Fruit fly (Drosophila melanogaster) whole organism, embryonic: ENCODE data around the gene CG14424.

Experiments used
- B-H2 ChIP-seq: fragments of 200-800 bp; sonication (Bioruptor generic); optimal IDR thresholded peaks from 2 replicates; lab custom pipeline; 2018; ENCODE audit warnings: missing biosample characterization, mild to moderate bottlenecking, missing genetic modification characterization
- BEAF-32 ChIP-seq: fragments of 200-800 bp; sonication (Bioruptor generic); optimal IDR thresholded peaks from 3 replicates; lab custom pipeline; 2017; ENCODE audit warnings: missing biosample characterization, missing genetic modification characterization, mild to moderate bottlenecking, moderate library complexity, missing genetic modification reagents
- CG10147 ChIP-seq: fragments of 200-800 bp; sonication (Bioruptor generic); optimal IDR thresholded peaks from 2 replicates; lab custom pipeline; 2019; ENCODE audit warnings: missing biosample characterization, mild to moderate bottlenecking, missing genetic modification characterization, moderate library complexity
- CG10267 ChIP-seq: fragments of 200-800 bp; sonication (Bioruptor generic); optimal IDR thresholded peaks from 2 replicates; lab custom pipeline; 2018; ENCODE audit warnings: missing biosample characterization, mild to moderate bottlenecking, missing genetic modification characterization, moderate library complexity
- CG10462 ChIP-seq: fragments of 200-800 bp; sonication (Bioruptor generic); optimal IDR thresholded peaks from 2 replicates; lab custom pipeline; 2016; ENCODE audit warnings: missing biosample characterization, missing genetic modification characterization
- CG11456 ChIP-seq: fragments of 200-800 bp; sonication (Bioruptor generic); IDR thresholded peaks from 3 replicates; pipeline ENCODE4 v1.3.6; 2022; ENCODE audit warnings: missing biosample characterization, missing genetic modification characterization
- CG12219 ChIP-seq: fragments of 200-800 bp; sonication (Bioruptor generic); optimal IDR thresholded peaks from 3 replicates; lab custom pipeline; 2018; ENCODE audit warnings: missing biosample characterization, mild to moderate bottlenecking, missing genetic modification characterization
- CG14441 ChIP-seq: fragments of 200-800 bp; sonication (Bioruptor generic); IDR thresholded peaks from 2 replicates; pipeline ENCODE4 v1.3.6; 2022; ENCODE audit warnings: missing biosample characterization, missing genetic modification characterization
- CG14860 ChIP-seq: fragments of 200-800 bp; sonication (Bioruptor generic); IDR thresholded peaks from 3 replicates; pipeline ENCODE4 v1.3.6; 2022; ENCODE audit warnings: missing biosample characterization, missing genetic modification characterization; ENCODE audit not compliant: partially characterized antibody
- CG15269 ChIP-seq: fragments of 200-800 bp; sonication (Bioruptor generic); optimal IDR thresholded peaks from 2 replicates; lab custom pipeline; 2018; ENCODE audit warnings: missing biosample characterization, mild to moderate bottlenecking, missing genetic modification characterization, moderate library complexity
- CG15696 ChIP-seq: fragments of 200-800 bp; sonication (Bioruptor generic); optimal IDR thresholded peaks from 2 replicates; lab custom pipeline; 2019; ENCODE audit warnings: missing biosample characterization, mild to moderate bottlenecking, missing genetic modification characterization, moderate library complexity
- CG17328 ChIP-seq: fragments of 200-800 bp; sonication (Bioruptor generic); IDR thresholded peaks from 2 replicates; pipeline ENCODE4 v1.3.6; 2022; ENCODE audit warnings: missing biosample characterization, missing genetic modification characterization
- CG17359 ChIP-seq: fragments of 200-800 bp; sonication (Bioruptor generic); optimal IDR thresholded peaks from 3 replicates; lab custom pipeline; 2018; ENCODE audit warnings: missing biosample characterization, mild to moderate bottlenecking, missing genetic modification characterization, moderate library complexity
- CG18599 ChIP-seq: fragments of 200-800 bp; sonication (Bioruptor generic); optimal IDR thresholded peaks from 3 replicates; lab custom pipeline; 2017; ENCODE audit warnings: missing biosample characterization, missing genetic modification characterization, mild to moderate bottlenecking, moderate library complexity, missing genetic modification reagents
- CG18619 ChIP-seq: fragments of 200-800 bp; sonication (Bioruptor generic); optimal IDR thresholded peaks from 3 replicates; lab custom pipeline; 2017; ENCODE audit warnings: missing biosample characterization, mild to moderate bottlenecking, missing genetic modification characterization
- CG2889 ChIP-seq: fragments of 200-800 bp; sonication (Bioruptor generic); IDR thresholded peaks from 3 replicates; pipeline ENCODE4 v1.3.6; 2022; ENCODE audit warnings: missing biosample characterization, missing genetic modification characterization
- CG30020 ChIP-seq: fragments of 200-800 bp; optimal IDR thresholded peaks from 2 replicates; lab custom pipeline; 2019; ENCODE audit warnings: missing biosample characterization, mild to moderate bottlenecking, missing genetic modification characterization, moderate library complexity
- CG31365 ChIP-seq: fragments of 200-800 bp; sonication (Bioruptor generic); optimal IDR thresholded peaks from 2 replicates; lab custom pipeline; 2018; ENCODE audit warnings: missing biosample characterization, mild to moderate bottlenecking, missing genetic modification characterization
- CG34422 ChIP-seq: fragments of 200-800 bp; sonication (Bioruptor generic); IDR thresholded peaks from 3 replicates; pipeline ENCODE4 v1.3.6; 2022; ENCODE audit warnings: missing biosample characterization, missing genetic modification characterization
- CG6175 ChIP-seq: fragments of 200-800 bp; sonication (Bioruptor generic); IDR thresholded peaks from 3 replicates; pipeline ENCODE4 v1.3.6; 2022; ENCODE audit warnings: missing biosample characterization, missing genetic modification characterization
- CG9215 ChIP-seq: fragments of 200-800 bp; sonication (Bioruptor generic); IDR thresholded peaks from 2 replicates; pipeline ENCODE4 v1.3.6; 2022; ENCODE audit warnings: missing biosample characterization, missing genetic modification characterization
- CG9727 ChIP-seq: fragments of 200-800 bp; sonication (Bioruptor generic); optimal IDR thresholded peaks from 3 replicates; lab custom pipeline; 2017; ENCODE audit warnings: missing biosample characterization, mild to moderate bottlenecking, missing genetic modification characterization
- Doc3 ChIP-seq: fragments of 200-800 bp; sonication (Bioruptor generic); IDR thresholded peaks from 3 replicates; pipeline ENCODE4 v1.3.6; 2022; ENCODE audit warnings: missing biosample characterization, missing genetic modification characterization; ENCODE audit not compliant: partially characterized antibody
- Eip74EF ChIP-seq, 2 experiments: fragments of 200-800 bp in 1 of 2; fragments of >200 bp in 1 of 2; sonication (Bioruptor generic) in 1 of 2; optimal IDR thresholded peaks; 2 replicates each; lab custom pipeline; 2017 to 2019; ENCODE audit warnings: missing biosample characterization in 2 of 2, missing genetic modification characterization in 2 of 2, mild to moderate bottlenecking in 1 of 2, moderate library complexity in 1 of 2
- Fer1 ChIP-seq: fragments of 200-800 bp; sonication (Bioruptor generic); optimal IDR thresholded peaks from 2 replicates; lab custom pipeline; 2017; ENCODE audit warnings: missing biosample characterization, mild to moderate bottlenecking, missing genetic modification characterization
- Gsc ChIP-seq: fragments of 200-800 bp; sonication (Bioruptor generic); IDR thresholded peaks from 2 replicates; pipeline ENCODE4 v1.3.6; 2022; ENCODE audit warnings: missing biosample characterization, missing genetic modification characterization
- HLH4C ChIP-seq: fragments of 200-800 bp; sonication (Bioruptor generic); IDR thresholded peaks from 3 replicates; pipeline ENCODE4 v1.3.6; 2022; ENCODE audit warnings: missing biosample characterization, missing genetic modification characterization; ENCODE audit not compliant: partially characterized antibody
- Hr51 ChIP-seq, 2 experiments: fragments of 200-800 bp; sonication (Bioruptor generic); optimal IDR thresholded peaks; 2 replicates in 1 of 2; 3 replicates in 1 of 2; lab custom pipeline; 2016 to 2018; ENCODE audit warnings: missing biosample characterization in 2 of 2, missing genetic modification characterization in 2 of 2, mild to moderate bottlenecking in 1 of 2, moderate library complexity in 1 of 2
- Mad ChIP-seq: fragments of 200-800 bp; sonication (Bioruptor generic); optimal IDR thresholded peaks from 2 replicates; lab custom pipeline; 2016; ENCODE audit warnings: missing biosample characterization, missing genetic modification characterization
- NK7.1 ChIP-seq: fragments of 200-800 bp; sonication (Bioruptor generic); optimal IDR thresholded peaks from 3 replicates; lab custom pipeline; 2016; ENCODE audit warnings: missing biosample characterization, missing genetic modification characterization
- Nf-YA ChIP-seq: fragments of 200-800 bp; sonication (Bioruptor generic); IDR thresholded peaks from 2 replicates; pipeline ENCODE4 v1.3.6; 2022; ENCODE audit warnings: missing biosample characterization, missing genetic modification characterization
- Sox102F ChIP-seq: fragments of 200-800 bp; sonication (Bioruptor generic); optimal IDR thresholded peaks from 2 replicates; lab custom pipeline; 2018; ENCODE audit warnings: missing biosample characterization, mild to moderate bottlenecking, missing genetic modification characterization, moderate library complexity
- Trl ChIP-seq, 3 experiments: fragments of >200 bp in 2 of 3; fragments of 200-800 bp in 1 of 3; sonication (Bioruptor generic) in 1 of 3; optimal IDR thresholded peaks; 2 replicates in 1 of 3; 3 replicates in 2 of 3; lab custom pipeline; 2016 to 2017; ENCODE audit warnings: missing biosample characterization in 1 of 3, missing genetic modification characterization in 1 of 3
- bowl ChIP-seq: fragments of 200-800 bp; sonication (Bioruptor generic); IDR thresholded peaks from 2 replicates; pipeline ENCODE4 v1.3.6; 2022; ENCODE audit warnings: missing biosample characterization, missing genetic modification characterization
- cg ChIP-seq: fragments of 200-800 bp; sonication (Bioruptor generic); optimal IDR thresholded peaks from 3 replicates; lab custom pipeline; 2019; ENCODE audit warnings: missing biosample characterization, mild to moderate bottlenecking, missing genetic modification characterization, moderate library complexity
- cwo ChIP-seq: fragments of 200-800 bp; sonication (Bioruptor generic); optimal IDR thresholded peaks from 3 replicates; lab custom pipeline; 2017; ENCODE audit warnings: missing biosample characterization, missing genetic modification characterization, mild to moderate bottlenecking, moderate library complexity, missing genetic modification reagents
- en ChIP-seq: fragments of 200-800 bp; sonication (Bioruptor generic); optimal IDR thresholded peaks from 2 replicates; lab custom pipeline; 2016; ENCODE audit warnings: missing biosample characterization, missing genetic modification characterization
- ftz-f1 ChIP-seq: fragments of 200-800 bp; sonication (Bioruptor generic); optimal IDR thresholded peaks from 2 replicates; lab custom pipeline; 2016; ENCODE audit warnings: missing biosample characterization, missing genetic modification characterization
- gce ChIP-seq: fragments of 200-800 bp; sonication (Bioruptor generic); IDR thresholded peaks from 3 replicates; pipeline ENCODE4 v1.3.6; 2022; ENCODE audit warnings: missing biosample characterization, missing genetic modification characterization
- ind ChIP-seq: fragments of 200-800 bp; sonication (Bioruptor generic); optimal IDR thresholded peaks from 3 replicates; lab custom pipeline; 2016; ENCODE audit warnings: missing biosample characterization, missing genetic modification characterization
- nerfin-1 ChIP-seq: fragments of 200-800 bp; sonication (Bioruptor generic); optimal IDR thresholded peaks from 3 replicates; lab custom pipeline; 2019; ENCODE audit warnings: missing biosample characterization, mild to moderate bottlenecking, missing genetic modification characterization, moderate library complexity
- so ChIP-seq: fragments of 200-800 bp; sonication (Bioruptor generic); IDR thresholded peaks from 3 replicates; pipeline ENCODE4 v1.3.6; 2022; ENCODE audit warnings: missing biosample characterization, missing genetic modification characterization
- sqz ChIP-seq: fragments of 200-800 bp; sonication (Bioruptor generic); optimal IDR thresholded peaks from 3 replicates; lab custom pipeline; 2018; ENCODE audit warnings: missing biosample characterization, mild to moderate bottlenecking, missing genetic modification characterization
- toy ChIP-seq: fragments of 200-800 bp; sonication (Bioruptor generic); IDR thresholded peaks from 2 replicates; pipeline ENCODE4 v1.3.6; 2022; ENCODE audit warnings: missing biosample characterization, missing genetic modification characterization
- zfh2 ChIP-seq: fragments of 200-800 bp; sonication (Bioruptor generic); optimal IDR thresholded peaks from 2 replicates; lab custom pipeline; 2016; ENCODE audit warnings: missing biosample characterization, missing genetic modification characterization

The CG14424 gene

dm6 chrX:2934827-2935226 is 7.8 kb upstream of the CG14424 start, which contains the start of gene CG3592:
Gene CG3592, plus strand, starts transcription at chrX:2935127.
- TF ChIP-seq CG9215 (GFP tag; lab: Robert Waterston, UW), result no peak
- no peak for TF ChIP-seq CG30020 (tag; lab: Kevin White, UChicago)
- TF ChIP-seq NK7.1 (GFP tag; lab: Kevin White, UChicago), result no peak
- TF ChIP-seq nerfin-1 (tag; lab: Kevin White, UChicago), result no peak
- TF ChIP-seq CG2889 (GFP tag; lab: Robert Waterston, UW), result no peak
- no peak for TF ChIP-seq sqz (GFP tag; lab: Kevin White, UChicago)
- TF ChIP-seq cg (GFP tag; lab: Kevin White, UChicago), result no peak
- no peak for TF ChIP-seq CG14441 (GFP tag; lab: Robert Waterston, UW)

dm6 chrX:2929496-2929895 is 2.4 kb upstream of the CG14424 start, which contains the start of gene CG32793:
Gene CG32793, plus strand, starts transcription at chrX:2929796.
- no peak for TF ChIP-seq zfh2 (GFP tag; lab: Kevin White, UChicago)
- peak in 1 of 2 experiments; percentile 35 for TF ChIP-seq Trl (optimal IDR thresholded peaks at IDR 0.05; lab: Kevin White, UChicago)
- TF ChIP-seq Trl (GFP tag; optimal IDR thresholded peaks at IDR 0.05; lab: Kevin White, UChicago), result no peak

- TF ChIP-seq Hr51 (GFP tag; optimal IDR thresholded peaks at IDR 0.05; lab: Kevin White, UChicago) (peak; percentile 40 to 64), CG12219 (GFP tag; lab: Kevin White, UChicago) (peak; percentile 43), CG17328 (peak; percentile 65), so (GFP tag; lab: Robert Waterston, UW) (no peak), ftz-f1 (GFP tag; lab: Kevin White, UChicago) (no peak), CG9727 (peak; percentile 45), CG15269 (peak; percentile 81), CG10267 (tag; lab: Kevin White, UChicago) (peak; percentile 41), HLH4C (GFP tag; lab: Robert Waterston, UW) (no peak), Sox102F (GFP tag; lab: Kevin White, UChicago) (peak; percentile 60), CG18599 (GFP tag; lab: Kevin White, UChicago) (peak; percentile 78), toy (0 out of 2 replicates have a peak, but pooled peaks have one; percentile 46), Eip74EF (GFP tag; optimal IDR thresholded peaks at IDR 0.05; lab: Kevin White, UChicago) (no peak), Fer1 (GFP tag; lab: Kevin White, UChicago) (peak; percentile 72), CG11456 (GFP tag; lab: Robert Waterston, UW) (peak; percentile 88), ind (GFP tag; lab: Kevin White, UChicago) (peak; percentile 70), CG17359 (tag; lab: Kevin White, UChicago) (peak; percentile 64), CG10462 (GFP tag; lab: Kevin White, UChicago) (peak; percentile 23), BEAF-32 (GFP tag; lab: Kevin White, UChicago) (no peak), Doc3 (no peak), B-H2 (GFP tag; lab: Kevin White, UChicago) (peak; percentile 24), Gsc (GFP tag; lab: Robert Waterston, UW) (no peak), CG18619 (GFP tag; lab: Kevin White, UChicago) (peak; percentile 57), cwo (GFP tag; lab: Kevin White, UChicago) (peak; percentile 57), CG6175 (GFP tag; lab: Robert Waterston, UW) (0 out of 3 replicates have a peak, but pooled peaks have one; percentile 61), CG10147 (GFP tag; lab: Kevin White, UChicago) (peak; percentile 75), CG15696 (tag; lab: Kevin White, UChicago) (no peak), Mad (peak; percentile 30), bowl (GFP tag; lab: Robert Waterston, UW) (0 out of 2 replicates have a peak, but pooled peaks have one; percentile 32), CG31365 (tag; lab: Kevin White, UChicago) (peak; percentile 20), CG34422 (GFP tag; lab: Robert Waterston, UW) (peak; percentile 45; the same call in 2 of the 3 replicates), en (GFP tag; lab: Kevin White, UChicago) (no peak), gce (GFP tag; lab: Robert Waterston, UW) (peak; percentile 56; the same call in 1 of the 3 replicates), Nf-YA (GFP tag; lab: Robert Waterston, UW) (0 out of 2 replicates have a peak, but pooled peaks have one; percentile 19), CG14860 (no peak)
Measured at dm6 chrX:2919742-2920141, 7.3 kb downstream of the CG14424 start, which contains the start of gene CG3588. Gene CG3588, plus strand, starts transcription at chrX:2919770.
